Fruit fly (Drosophila melanogaster): ENCODE measurements around the gene Pex19.

The Pex19 gene

dm6 chr2L:12096396-12096813 is 4.8 kb downstream of the Pex19 start, which contains the start of the genes CG6712 and Mt2 (continued):
- peak; percentile 18 for TF ChIP-seq CG13624 (GFP tag; optimal IDR thresholded peaks at IDR 0.05)
- TF ChIP-seq tio (GFP tag; optimal IDR thresholded peaks at IDR 0.05), result no peak
- no peak for TF ChIP-seq ash1 (GFP tag; optimal IDR thresholded peaks at IDR 0.05)
- TF ChIP-seq HLH3B (GFP tag; IDR thresholded peaks at IDR 0.05), result no peak
- no peak for TF ChIP-seq maf-S (GFP tag; optimal IDR thresholded peaks at IDR 0.05)
- TF ChIP-seq ranshi (GFP tag; IDR thresholded peaks at IDR 0.05), result no peak
- no peak for TF ChIP-seq CG2199 (GFP tag; IDR thresholded peaks at IDR 0.05)
- no peak for TF ChIP-seq wek (GFP tag; optimal IDR thresholded peaks at IDR 0.05)
- TF ChIP-seq CG11695 (GFP tag; IDR thresholded peaks at IDR 0.05), result peak; percentile 30; the same call in 1 of the 3 replicates
- TF ChIP-seq Med (GFP tag), result peak; percentile 83
- no peak for TF ChIP-seq CG31224 (GFP tag; IDR thresholded peaks at IDR 0.05)
- no peak for TF ChIP-seq CG6791 (GFP tag; IDR thresholded peaks at IDR 0.05; ENCODE audit: partially characterized antibody)
- TF ChIP-seq CG2889 (GFP tag; IDR thresholded peaks at IDR 0.05), result no peak
- TF ChIP-seq fd96Cb (tag; optimal IDR thresholded peaks at IDR 0.05), result no peak
- no peak for TF ChIP-seq CG11093 (GFP tag; IDR thresholded peaks at IDR 0.05)
- no peak for TF ChIP-seq fd3F (GFP tag; optimal IDR thresholded peaks at IDR 0.05)
- TF ChIP-seq grau (tag; optimal IDR thresholded peaks at IDR 0.05), result no peak
- no peak for TF ChIP-seq da (GFP tag; optimal IDR thresholded peaks at IDR 0.05)
- TF ChIP-seq CG5953 (GFP tag; IDR thresholded peaks at IDR 0.05), result no peak
- no peak for TF ChIP-seq cas (GFP tag; IDR thresholded peaks at IDR 0.05)
- TF ChIP-seq CG6765 (GFP tag; optimal IDR thresholded peaks at IDR 0.05), result no peak
- TF ChIP-seq CG17359 (tag; optimal IDR thresholded peaks at IDR 0.05), result no peak
- TF ChIP-seq CG2120 (GFP tag; optimal IDR thresholded peaks at IDR 0.05), result peak; percentile 28
- no peak for TF ChIP-seq Ada2b (GFP tag; IDR thresholded peaks at IDR 0.05)
- peak; percentile 55 for TF ChIP-seq Rfx (GFP tag; IDR thresholded peaks at IDR 0.05)
- no peak for TF ChIP-seq CG11085 (GFP tag; IDR thresholded peaks at IDR 0.05)
- no peak for TF ChIP-seq Poxn (GFP tag; IDR thresholded peaks at IDR 0.05)
- no peak for TF ChIP-seq CG9727 (GFP tag; optimal IDR thresholded peaks at IDR 0.05)
- TF ChIP-seq CG17612 (GFP tag; IDR thresholded peaks at IDR 0.05), result no peak
- no peak for TF ChIP-seq CG13123 (GFP tag; optimal IDR thresholded peaks at IDR 0.05)
- TF ChIP-seq CG4707 (GFP tag; optimal IDR thresholded peaks at IDR 0.05), result no peak
- TF ChIP-seq CG11696 (GFP tag; IDR thresholded peaks at IDR 0.05), result no peak
- TF ChIP-seq CG2875 (GFP tag; optimal IDR thresholded peaks at IDR 0.05), result no peak
- TF ChIP-seq CG10979 (tag; optimal IDR thresholded peaks at IDR 0.05), result no peak
- no peak for TF ChIP-seq Adf1 (GFP tag; IDR thresholded peaks at IDR 0.05)
- no peak for TF ChIP-seq Meics (GFP tag; optimal IDR thresholded peaks at IDR 0.05)
- no peak for TF ChIP-seq CG10321 (GFP tag; IDR thresholded peaks at IDR 0.05)
- no peak for TF ChIP-seq Atf3 (GFP tag; optimal IDR thresholded peaks at IDR 0.05)
- no peak for TF ChIP-seq CG1602 (GFP tag; optimal IDR thresholded peaks at IDR 0.05)
- no peak for TF ChIP-seq Ptx1 (GFP tag; IDR thresholded peaks at IDR 0.05)
- no peak for TF ChIP-seq sim (GFP tag; IDR thresholded peaks at IDR 0.05)
- TF ChIP-seq Stat92E (GFP tag; optimal IDR thresholded peaks at IDR 0.05), result no peak
- peak; percentile 22; the same call in 1 of the 2 replicates for TF ChIP-seq CG9932 (GFP tag; IDR thresholded peaks at IDR 0.05)
- no peak for TF ChIP-seq yki (optimal IDR thresholded peaks at IDR 0.05)
- no peak for TF ChIP-seq Doc3 (GFP tag; IDR thresholded peaks at IDR 0.05; ENCODE audit: partially characterized antibody)
- TF ChIP-seq CG4820 (GFP tag; optimal IDR thresholded peaks at IDR 0.05), result no peak
- TF ChIP-seq CG7786 (GFP tag; optimal IDR thresholded peaks at IDR 0.05), result no peak
- TF ChIP-seq z (GFP tag; IDR thresholded peaks at IDR 0.05), result no peak
- no peak for TF ChIP-seq exex (tag; optimal IDR thresholded peaks at IDR 0.05)
- no peak for TF ChIP-seq CG17328 (GFP tag; IDR thresholded peaks at IDR 0.05)
- no peak for TF ChIP-seq toy (GFP tag; IDR thresholded peaks at IDR 0.05)
- TF ChIP-seq CG12659 (GFP tag; optimal IDR thresholded peaks at IDR 0.05), result peak; percentile 42
- no peak for TF ChIP-seq CG42726 (GFP tag; IDR thresholded peaks at IDR 0.05; ENCODE audit: partially characterized antibody)

All from whole organism, embryonic.